Fruit fly (Drosophila melanogaster): Measurements from ENCODE around the gene CG5984.

Gene CG5984

DNA sequence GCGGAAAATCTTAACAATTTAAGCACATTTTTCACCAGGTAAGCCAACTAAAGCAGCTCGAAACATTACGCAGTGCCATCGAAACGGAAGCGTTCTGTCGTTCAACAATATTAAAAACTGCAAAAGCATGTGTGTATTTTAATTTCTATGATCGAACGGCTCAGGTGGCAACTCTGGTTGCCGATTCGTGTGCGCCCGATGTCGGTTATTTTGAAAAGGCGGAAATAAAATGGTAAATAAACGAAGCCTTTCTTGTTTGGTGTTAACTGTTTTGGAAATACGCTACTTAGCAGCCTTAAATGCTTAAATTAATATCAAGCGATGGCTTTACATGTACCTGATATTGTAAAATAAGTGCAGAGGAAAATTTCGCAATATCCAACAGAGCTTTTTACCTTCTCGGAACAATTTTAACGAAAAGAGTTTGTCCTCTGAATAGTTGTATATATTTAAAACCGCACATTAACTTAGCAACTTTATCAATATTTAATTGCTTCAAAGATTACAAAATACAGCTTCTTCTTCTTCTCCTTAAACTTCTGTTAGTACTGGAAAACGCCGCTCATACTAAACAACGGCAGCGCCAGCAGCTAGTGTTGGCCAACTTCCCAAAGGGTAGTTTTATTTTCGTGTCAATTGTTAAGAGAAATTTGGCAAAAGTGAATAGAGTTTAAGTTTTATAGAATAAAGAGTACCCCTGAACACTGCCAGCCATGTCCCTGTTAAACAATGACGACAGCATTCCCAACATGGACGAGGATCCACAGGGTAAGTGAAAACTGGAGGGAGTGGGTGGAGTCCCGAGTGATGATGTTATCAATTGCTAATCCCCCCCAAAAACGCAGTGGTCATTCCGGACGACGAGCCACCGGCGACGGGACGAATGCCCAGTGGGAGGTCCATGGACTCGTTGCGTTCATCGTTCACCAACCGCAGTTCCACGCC, 25.6 kb upstream of the CG5984 start, which contains the start of gene CG5934 (continued):
- TF ChIP-seq CG11085 (GFP tag; IDR thresholded peaks at IDR 0.05): peak; percentile 14; the same call in 1 of the 2 replicates
- TF ChIP-seq CG12155 (GFP tag; optimal IDR thresholded peaks at IDR 0.05): peak; percentile 34
- TF ChIP-seq Med (GFP tag): peak; percentile 88
- TF ChIP-seq CG3407 (GFP tag; optimal IDR thresholded peaks at IDR 0.05): peak; percentile 7
- no peak for TF ChIP-seq sens-2 (GFP tag; IDR thresholded peaks at IDR 0.05)
- no peak for TF ChIP-seq CG2678 (tag; optimal IDR thresholded peaks at IDR 0.05)
- peak; percentile 43 for TF ChIP-seq Dek (tag; optimal IDR thresholded peaks at IDR 0.05)
- TF ChIP-seq Lpt (GFP tag; optimal IDR thresholded peaks at IDR 0.05): no peak
- no peak for TF ChIP-seq cad (GFP tag; optimal IDR thresholded peaks at IDR 0.05)
- TF ChIP-seq Adf1 (GFP tag; IDR thresholded peaks at IDR 0.05): no peak
- peak; percentile 12 for TF ChIP-seq CG18476 (GFP tag; optimal IDR thresholded peaks at IDR 0.05)
- no peak for TF ChIP-seq hbn (GFP tag; IDR thresholded peaks at IDR 0.05; ENCODE audit: partially characterized antibody)
- TF ChIP-seq scrt (GFP tag; optimal IDR thresholded peaks at IDR 0.05): peak; percentile 24
- TF ChIP-seq Pdp1 (GFP tag; optimal IDR thresholded peaks at IDR 0.05): peak in 1 of 2 experiments; percentile 63
- TF ChIP-seq CG8089 (GFP tag; optimal IDR thresholded peaks at IDR 0.05): peak; percentile 9
- no peak for TF ChIP-seq Vsx1 (GFP tag; optimal IDR thresholded peaks at IDR 0.05)
- no peak for TF ChIP-seq Ravus (GFP tag; IDR thresholded peaks at IDR 0.05)
- TF ChIP-seq croc (GFP tag; conservative IDR thresholded peaks at IDR 0.05): no peak
- no peak for TF ChIP-seq CG7928 (GFP tag; optimal IDR thresholded peaks at IDR 0.05)
- TF ChIP-seq CHES-1-like (GFP tag; optimal IDR thresholded peaks at IDR 0.05): peak; percentile 40
- peak; percentile 50 for TF ChIP-seq CG7786 (GFP tag; optimal IDR thresholded peaks at IDR 0.05)
- no peak for TF ChIP-seq CG9797 (GFP tag; optimal IDR thresholded peaks at IDR 0.05)
- TF ChIP-seq PHDP (tag; optimal IDR thresholded peaks at IDR 0.05): no peak
- TF ChIP-seq sd (tag; optimal IDR thresholded peaks at IDR 0.05): no peak
- TF ChIP-seq ems (GFP tag; optimal IDR thresholded peaks at IDR 0.05): peak; percentile 57
- peak; percentile 33 for TF ChIP-seq slp2 (GFP tag; optimal IDR thresholded peaks at IDR 0.05)
- TF ChIP-seq salm (tag; optimal IDR thresholded peaks at IDR 0.05): no peak
- TF ChIP-seq Atf3 (GFP tag; optimal IDR thresholded peaks at IDR 0.05): no peak

dm6 chr3R:27272233-27272632, 24.4 kb upstream of the CG5984 start:
- TF ChIP-seq pzg (GFP tag; optimal IDR thresholded peaks at IDR 0.05) (peak; percentile 7), eyg (GFP tag; optimal IDR thresholded peaks at IDR 0.05) (no peak), CG8478 (optimal IDR thresholded peaks at IDR 0.05) (no peak), pan (optimal IDR thresholded peaks at IDR 0.05) (no peak), pan (GFP tag; optimal IDR thresholded peaks at IDR 0.05 in 1 of 2, IDR thresholded peaks at IDR 0.05 in 1 of 2) (no peak), sd (tag; optimal IDR thresholded peaks at IDR 0.05) (no peak), CG17802 (tag; optimal IDR thresholded peaks at IDR 0.05) (no peak), CG15514 (GFP tag; optimal IDR thresholded peaks at IDR 0.05) (peak; percentile 22), YL-1 (GFP tag; optimal IDR thresholded peaks at IDR 0.05) (no peak), Rfx (GFP tag; IDR thresholded peaks at IDR 0.05) (no peak), CG4360 (GFP tag; IDR thresholded peaks at IDR 0.05) (no peak), amos (GFP tag; IDR thresholded peaks at IDR 0.05; ENCODE audit: partially characterized antibody) (no peak), CG17359 (tag; optimal IDR thresholded peaks at IDR 0.05) (peak; percentile 36), CG12155 (GFP tag; optimal IDR thresholded peaks at IDR 0.05) (no peak), CG15269 (tag; optimal IDR thresholded peaks at IDR 0.05) (no peak), ash1 (GFP tag; optimal IDR thresholded peaks at IDR 0.05) (no peak), ham (GFP tag; IDR thresholded peaks at IDR 0.05) (no peak), CG18476 (GFP tag; optimal IDR thresholded peaks at IDR 0.05) (no peak), Chrac-16 (GFP tag; optimal IDR thresholded peaks at IDR 0.05) (no peak), mam (GFP tag; optimal IDR thresholded peaks at IDR 0.05) (no peak), CG12659 (GFP tag; optimal IDR thresholded peaks at IDR 0.05) (peak; percentile 4), CG32532 (GFP tag; IDR thresholded peaks at IDR 0.05) (no peak), trem (tag; optimal IDR thresholded peaks at IDR 0.05) (peak; percentile 41), rib (GFP tag; IDR thresholded peaks at IDR 0.05) (no peak), CG11695 (GFP tag; IDR thresholded peaks at IDR 0.05) (no peak)
